Worm (Caenorhabditis elegans) whole organism, L1 larva: ENCODE measurements around the gene R13A1.3.

Source experiments
- nhr-76 ChIP-seq: sonication (generic microtip); optimal IDR thresholded peaks from 2 replicates; lab custom pipeline; 2017; ENCODE audit warnings: missing biosample characterization, missing genetic modification characterization
- sptf-1 ChIP-seq: fragments of 150-350 bp; optimal IDR thresholded peaks from 2 replicates; lab custom pipeline; 2014; ENCODE audit warnings: missing biosample characterization, missing genetic modification characterization

DNA sequence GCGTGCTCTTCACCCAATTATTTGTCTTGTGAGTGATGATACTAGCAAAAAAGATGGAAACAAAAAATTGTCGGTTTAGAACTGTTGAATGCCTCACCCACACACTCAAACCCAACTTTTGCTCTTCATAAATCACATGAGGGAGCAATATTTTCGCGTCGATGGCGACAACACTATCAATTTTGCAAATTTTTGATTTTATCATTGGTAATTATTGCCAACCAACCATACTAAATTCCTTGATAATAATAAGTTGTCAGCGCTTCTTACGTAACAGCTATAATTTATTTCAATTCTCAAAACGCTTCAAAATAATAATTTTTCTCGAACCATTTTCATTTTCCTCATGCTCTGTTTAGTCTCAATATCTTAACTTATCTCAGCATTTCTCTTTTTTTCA lies 9.0 kb downstream of the R13A1.3 start:
- TF ChIP-seq sptf-1 (no peak), nhr-76 (tag; lab: Kevin White, UChicago) (no peak)
